Worm (Caenorhabditis elegans) whole organism, L3 larva: ENCODE data around the gene ifas-3.

Source experiments
- R02D3.7 ChIP-seq: fragments of 150-350 bp; optimal IDR thresholded peaks from 2 replicates; lab custom pipeline; 2014; ENCODE audit warnings: missing biosample characterization, missing genetic modification characterization
- ceh-82 ChIP-seq: fragments of 150-350 bp; optimal IDR thresholded peaks from 2 replicates; lab custom pipeline; 2014; ENCODE audit warnings: missing biosample characterization, missing genetic modification characterization
- ceh-9 ChIP-seq: sonication (generic microtip); optimal IDR thresholded peaks from 2 replicates; lab custom pipeline; 2018; ENCODE audit warnings: missing biosample characterization, missing genetic modification characterization
- egl-27 ChIP-seq: sonication (generic microtip); optimal IDR thresholded peaks from 4 replicates; lab custom pipeline; 2017; ENCODE audit warnings: missing biosample characterization, missing genetic modification reagents, missing genetic modification characterization
- elt-1 ChIP-seq: fragments of 150-350 bp; optimal IDR thresholded peaks from 2 replicates; lab custom pipeline; 2014; ENCODE audit warnings: missing biosample characterization, missing genetic modification characterization
- elt-2 ChIP-seq: sonication (generic microtip); optimal IDR thresholded peaks from 2 replicates; lab custom pipeline; 2016; ENCODE audit warnings: missing genetic modification reagents, mild to moderate bottlenecking, missing genetic modification characterization, missing compliant biosample characterization
- jun-1 ChIP-seq: fragments of 150-350 bp; optimal IDR thresholded peaks from 2 replicates; lab custom pipeline; 2014; ENCODE audit warnings: missing biosample characterization, missing genetic modification reagents, missing genetic modification characterization
- lin-15B ChIP-seq: fragments of 150-350 bp; optimal IDR thresholded peaks from 2 replicates; lab custom pipeline; 2014; ENCODE audit warnings: missing biosample characterization, missing genetic modification characterization
- lsy-12 ChIP-seq: sonication (generic microtip); optimal IDR thresholded peaks from 2 replicates; lab custom pipeline; 2016; ENCODE audit warnings: mild to moderate bottlenecking, missing genetic modification characterization, missing compliant biosample characterization
- nhr-12 ChIP-seq: fragments of 150-350 bp; optimal IDR thresholded peaks from 2 replicates; lab custom pipeline; 2014; ENCODE audit warnings: missing biosample characterization, missing genetic modification characterization
- nhr-237 ChIP-seq: fragments of 150-350 bp; optimal IDR thresholded peaks from 2 replicates; lab custom pipeline; 2014; ENCODE audit warnings: missing biosample characterization, missing genetic modification characterization
- skn-1 ChIP-seq: fragments of 150-350 bp; optimal IDR thresholded peaks from 2 replicates; lab custom pipeline; 2014; ENCODE audit warnings: missing biosample characterization, missing genetic modification characterization

DNA sequence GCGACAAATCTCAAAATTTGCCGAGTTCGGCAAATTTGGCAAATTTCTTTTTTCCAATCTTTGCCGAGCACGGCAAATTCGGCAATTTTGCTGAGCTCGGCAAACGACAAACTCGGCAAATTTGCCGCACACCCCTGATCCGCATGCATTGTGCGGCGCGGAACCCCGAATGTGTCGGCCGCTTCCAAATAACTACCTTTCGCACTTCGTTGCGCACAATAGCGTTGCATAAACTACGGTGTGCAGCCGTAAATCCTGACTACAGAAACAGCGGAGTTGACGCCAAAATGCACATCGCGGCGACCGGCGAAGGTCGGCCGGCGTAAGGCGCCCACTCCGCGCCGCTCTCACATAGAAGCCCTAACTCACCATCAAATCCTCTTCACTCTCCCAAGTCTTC is 12.2 kb downstream of the ifas-3 start:
- TF ChIP-seq skn-1 (tag; lab: Kevin White, UChicago): no peak
- no peak for TF ChIP-seq egl-27 (tag; lab: Kevin White, UChicago)
- TF ChIP-seq jun-1 (tag; lab: Kevin White, UChicago): no peak
- no peak for TF ChIP-seq ceh-82
- TF ChIP-seq elt-1 (tag; lab: Kevin White, UChicago): no peak
- no peak for TF ChIP-seq lin-15B
- no peak for TF ChIP-seq R02D3.7 (tag; lab: Kevin White, UChicago)
- no peak for TF ChIP-seq elt-2 (tag; lab: Kevin White, UChicago)
- TF ChIP-seq lsy-12 (tag; lab: Kevin White, UChicago): no peak
- TF ChIP-seq nhr-12 (tag; lab: Kevin White, UChicago): no peak
- TF ChIP-seq ceh-9 (tag; lab: Kevin White, UChicago): no peak
- TF ChIP-seq nhr-237 (tag; lab: Kevin White, UChicago): no peak
